Worm (Caenorhabditis elegans): ENCODE data around the gene ceh-60.
A peak's percentile ranks its signal among the peaks of the same experiment; 100 is the strongest.

The ceh-60 gene

ce11 chrX:6484780-6485179 is 45.2 kb downstream of the ceh-60 start, which contains the start of gene gar-1:
gar-1 (minus strand) TSS chrX:6484880.
- no peak for TF ChIP-seq nhr-129 (tag; optimal IDR thresholded peaks at IDR 0.05)

ce11 chrX:6476540-6476939 is 53.4 kb downstream of the ceh-60 start, which contains the start of gene C15B12.1:
C15B12.1 (plus strand) TSS chrX:6476810.
- TF ChIP-seq fos-1 (tag; optimal IDR thresholded peaks at IDR 0.05) (peak; percentile 17), sma-3 (GFP tag; optimal IDR thresholded peaks at IDR 0.05) (no peak)

ce11 chrX:6473698-6474314 is 56.1 kb downstream of the ceh-60 start, which contains the start of the genes C15B12.4 and C15B12.8:
C15B12.4 (minus strand) TSS chrX:6473748.
C15B12.8 (plus strand) TSS chrX:6474264.
- TF ChIP-seq gmeb-1 (tag; optimal IDR thresholded peaks at IDR 0.05) (no peak), ceh-16 (tag; optimal IDR thresholded peaks at IDR 0.05) (no peak), egl-27 (tag; optimal IDR thresholded peaks at IDR 0.05) (no peak), skn-1 (tag; optimal IDR thresholded peaks at IDR 0.05) (no peak), lin-13 (GFP tag; optimal IDR thresholded peaks at IDR 0.05) (no peak), alr-1 (tag; optimal IDR thresholded peaks at IDR 0.05) (no peak), mab-5 (tag; optimal IDR thresholded peaks at IDR 0.05) (no peak), ztf-11 (tag; optimal IDR thresholded peaks at IDR 0.05) (no peak), Y55F3AM.14 (GFP tag; optimal IDR thresholded peaks at IDR 0.05) (no peak), R02D3.7 (tag; optimal IDR thresholded peaks at IDR 0.05) (no peak), nhr-25 (tag; optimal IDR thresholded peaks at IDR 0.05) (no peak), mbf-1 (tag; optimal IDR thresholded peaks at IDR 0.05) (no peak), lsy-2 (tag; optimal IDR thresholded peaks at IDR 0.05) (no peak)
